Worm (Caenorhabditis elegans) whole organism, L4/young adult: ENCODE results near the gene ZK792.5.

Experiments used
- W03F9.2 ChIP-seq: fragments of 150-350 bp; optimal IDR thresholded peaks from 2 replicates; lab custom pipeline; 2014; ENCODE audit warnings: missing biosample characterization, missing genetic modification characterization
- him-1 ChIP-seq: sonication (generic microtip); optimal IDR thresholded peaks from 2 replicates; lab custom pipeline; 2016; ENCODE audit warnings: missing genotype, missing genetic modification reagents, missing genetic modification characterization, missing compliant biosample characterization

ce11 chrIV:11659794-11660312 is 28.1 kb downstream of the ZK792.5 start, which contains the start of gene ZK792.1:
- no peak for TF ChIP-seq him-1 (tag; lab: Kevin White, UChicago)
- TF ChIP-seq W03F9.2 (tag; lab: Kevin White, UChicago): no peak
